Worm (Caenorhabditis elegans): ENCODE measurements around the gene tag-281.

- no peak for TF ChIP-seq W03F9.2 (tag; optimal IDR thresholded peaks at IDR 0.05)
- TF ChIP-seq dao-5 (tag; optimal IDR thresholded peaks at IDR 0.05) = no peak
Observed at ce11 chrII:12436717-12437116, 22.8 kb upstream of the tag-281 start.
